Fruit fly (Drosophila melanogaster) whole organism, embryonic: ENCODE results near the gene CG31952.

ENCODE experiments used
- Abd-B ChIP-seq: fragments of 200-800 bp; sonication (Bioruptor generic); optimal IDR thresholded peaks from 2 replicates; lab custom pipeline; 2018; ENCODE audit warnings: missing biosample characterization, mild to moderate bottlenecking, missing genetic modification characterization, moderate library complexity
- Aef1 ChIP-seq: fragments of 200-800 bp; sonication (Bioruptor generic); IDR thresholded peaks from 3 replicates; pipeline ENCODE4 v1.3.6; 2022; ENCODE audit warnings: missing biosample characterization, missing genetic modification characterization
- CG10366 ChIP-seq: fragments of 200-800 bp; sonication (Bioruptor generic); IDR thresholded peaks from 2 replicates; pipeline ENCODE4 v1.3.6; 2022; ENCODE audit warnings: missing biosample characterization, missing genetic modification characterization
- CG10431 ChIP-seq: fragments of 200-800 bp; sonication (Bioruptor generic); optimal IDR thresholded peaks from 3 replicates; lab custom pipeline; 2018; ENCODE audit warnings: missing biosample characterization, mild to moderate bottlenecking, missing genetic modification characterization
- CG11504 ChIP-seq: fragments of 200-800 bp; sonication (Bioruptor generic); optimal IDR thresholded peaks from 3 replicates; lab custom pipeline; 2019; ENCODE audit warnings: missing biosample characterization, mild to moderate bottlenecking, missing genetic modification characterization, moderate library complexity
- CG12219 ChIP-seq: fragments of 200-800 bp; sonication (Bioruptor generic); optimal IDR thresholded peaks from 3 replicates; lab custom pipeline; 2018; ENCODE audit warnings: missing biosample characterization, mild to moderate bottlenecking, missing genetic modification characterization
- CG12659 ChIP-seq: fragments of 200-800 bp; sonication (Bioruptor generic); optimal IDR thresholded peaks from 3 replicates; lab custom pipeline; 2017; ENCODE audit warnings: mild to moderate bottlenecking, missing biosample characterization, missing genetic modification reagents, missing genetic modification characterization
- CG13287 ChIP-seq: fragments of 200-800 bp; sonication (Bioruptor generic); IDR thresholded peaks from 2 replicates; pipeline ENCODE4 v1.3.6; 2022; ENCODE audit warnings: missing biosample characterization, missing genetic modification characterization; ENCODE audit not compliant: partially characterized antibody
- CG13424 ChIP-seq: fragments of 200-800 bp; sonication (Bioruptor generic); optimal IDR thresholded peaks from 2 replicates; lab custom pipeline; 2019; ENCODE audit warnings: missing biosample characterization, mild to moderate bottlenecking, missing genetic modification characterization, moderate library complexity
- CG15479 ChIP-seq: fragments of 200-800 bp; sonication (Bioruptor generic); optimal IDR thresholded peaks from 3 replicates; lab custom pipeline; 2019; ENCODE audit warnings: missing biosample characterization, mild to moderate bottlenecking, missing genetic modification characterization, moderate library complexity
- CG15696 ChIP-seq: fragments of 200-800 bp; sonication (Bioruptor generic); optimal IDR thresholded peaks from 2 replicates; lab custom pipeline; 2019; ENCODE audit warnings: missing biosample characterization, mild to moderate bottlenecking, missing genetic modification characterization, moderate library complexity
- CG1647 ChIP-seq: fragments of 200-800 bp; sonication (Bioruptor generic); optimal IDR thresholded peaks from 3 replicates; lab custom pipeline; 2016; ENCODE audit warnings: missing biosample characterization, missing genetic modification characterization
- CG17361 ChIP-seq: fragments of 200-800 bp; sonication (Bioruptor generic); IDR thresholded peaks from 3 replicates; pipeline ENCODE4 v1.3.6; 2022; ENCODE audit warnings: missing biosample characterization, missing genetic modification characterization
- CG17612 ChIP-seq: fragments of 200-800 bp; sonication (Bioruptor generic); IDR thresholded peaks from 2 replicates; pipeline ENCODE4 v1.3.6; 2022; ENCODE audit warnings: missing biosample characterization, missing genetic modification characterization
- CG17802 ChIP-seq: fragments of 200-800 bp; sonication (Bioruptor generic); optimal IDR thresholded peaks from 2 replicates; lab custom pipeline; 2018; ENCODE audit warnings: missing biosample characterization, mild to moderate bottlenecking, missing genetic modification characterization, moderate library complexity
- CG17829 ChIP-seq: fragments of 200-800 bp; optimal IDR thresholded peaks from 2 replicates; lab custom pipeline; 2019; ENCODE audit warnings: missing biosample characterization, mild to moderate bottlenecking, missing genetic modification characterization, moderate library complexity
- CG1792 ChIP-seq: fragments of 200-800 bp; sonication (Bioruptor generic); optimal IDR thresholded peaks from 2 replicates; lab custom pipeline; 2016; ENCODE audit warnings: missing biosample characterization, missing genetic modification characterization
- CG2199 ChIP-seq: fragments of 200-800 bp; sonication (Bioruptor generic); IDR thresholded peaks from 3 replicates; pipeline ENCODE4 v1.3.6; 2022; ENCODE audit warnings: missing biosample characterization, missing genetic modification characterization
- CG2889 ChIP-seq: fragments of 200-800 bp; sonication (Bioruptor generic); IDR thresholded peaks from 3 replicates; pipeline ENCODE4 v1.3.6; 2022; ENCODE audit warnings: missing biosample characterization, missing genetic modification characterization
- CG42726 ChIP-seq: fragments of 200-800 bp; sonication (Bioruptor generic); IDR thresholded peaks from 2 replicates; pipeline ENCODE4 v1.3.6; 2022; ENCODE audit warnings: missing biosample characterization, missing genetic modification characterization; ENCODE audit not compliant: partially characterized antibody
- CG4282 ChIP-seq: fragments of 200-800 bp; sonication (Bioruptor generic); optimal IDR thresholded peaks from 2 replicates; lab custom pipeline; 2016; ENCODE audit warnings: missing biosample characterization, missing genetic modification characterization
- CG6813 ChIP-seq: fragments of 200-800 bp; sonication (Bioruptor generic); optimal IDR thresholded peaks from 2 replicates; lab custom pipeline; 2017; ENCODE audit warnings: missing biosample characterization, missing genetic modification characterization, mild to moderate bottlenecking, moderate library complexity, missing genetic modification reagents
- CG8478 ChIP-seq: fragments of >200 bp; optimal IDR thresholded peaks from 2 replicates; lab custom pipeline; 2018
- D19A ChIP-seq: fragments of 200-800 bp; optimal IDR thresholded peaks from 3 replicates; lab custom pipeline; 2019; ENCODE audit warnings: missing biosample characterization, mild to moderate bottlenecking, missing genetic modification characterization, moderate library complexity
- Doc3 ChIP-seq: fragments of 200-800 bp; sonication (Bioruptor generic); IDR thresholded peaks from 3 replicates; pipeline ENCODE4 v1.3.6; 2022; ENCODE audit warnings: missing biosample characterization, missing genetic modification characterization; ENCODE audit not compliant: partially characterized antibody
- Jarid2 ChIP-seq: fragments of 200-800 bp; sonication (Bioruptor generic); optimal IDR thresholded peaks from 3 replicates; lab custom pipeline; 2017; ENCODE audit warnings: mild to moderate bottlenecking, missing biosample characterization, missing genetic modification reagents, missing genetic modification characterization
- Med ChIP-seq: fragments of 200-800 bp; sonication (Bioruptor generic); peaks from one replicate; lab custom pipeline; 2016; ENCODE audit warnings: missing biosample characterization, missing genetic modification characterization, mild to moderate bottlenecking, inconsistent platforms, moderate library complexity
- NC2β ChIP-seq: fragments of 200-800 bp; sonication (Bioruptor generic); optimal IDR thresholded peaks from 2 replicates; lab custom pipeline; 2016; ENCODE audit warnings: missing biosample characterization, missing genetic modification characterization
- Ssrp ChIP-seq: fragments of 200-800 bp; sonication (Bioruptor generic); optimal IDR thresholded peaks from 2 replicates; lab custom pipeline; 2018; ENCODE audit warnings: missing biosample characterization, mild to moderate bottlenecking, missing genetic modification characterization, moderate library complexity
- ato ChIP-seq: fragments of 200-800 bp; sonication (Bioruptor generic); IDR thresholded peaks from 2 replicates; pipeline ENCODE4 v1.3.6; 2022; ENCODE audit warnings: missing biosample characterization, missing genetic modification characterization; ENCODE audit not compliant: partially characterized antibody
- bbx ChIP-seq: fragments of 200-800 bp; sonication (Bioruptor generic); IDR thresholded peaks from 2 replicates; pipeline ENCODE4 v1.3.6; 2022; ENCODE audit warnings: missing biosample characterization, missing genetic modification characterization; ENCODE audit not compliant: partially characterized antibody
- crc ChIP-seq: fragments of 200-800 bp; sonication (Bioruptor generic); optimal IDR thresholded peaks from 2 replicates; lab custom pipeline; 2016; ENCODE audit warnings: missing biosample characterization, missing genetic modification characterization
- croc ChIP-seq: fragments of 200-800 bp; sonication (Bioruptor generic); conservative IDR thresholded peaks from 3 replicates; pipeline ENCODE4 v1.3.6; 2022; ENCODE audit warnings: missing biosample characterization, missing genetic modification characterization
- dmrt11E ChIP-seq: fragments of 200-800 bp; sonication (Bioruptor generic); optimal IDR thresholded peaks from 3 replicates; lab custom pipeline; 2018; ENCODE audit warnings: missing biosample characterization, mild to moderate bottlenecking, missing genetic modification characterization, moderate library complexity
- dmrt99B ChIP-seq: fragments of 200-800 bp; sonication (Bioruptor generic); optimal IDR thresholded peaks from 2 replicates; lab custom pipeline; 2018; ENCODE audit warnings: missing biosample characterization, mild to moderate bottlenecking, missing genetic modification characterization, moderate library complexity
- h ChIP-seq: fragments of >200 bp; optimal IDR thresholded peaks from 2 replicates; lab custom pipeline; 2017
- insv ChIP-seq, 2 experiments: fragments of 200-800 bp; sonication (Bioruptor generic); optimal IDR thresholded peaks; 3 replicates each; lab custom pipeline; 2016 to 2018; ENCODE audit warnings: missing biosample characterization in 2 of 2, missing genetic modification characterization in 2 of 2
- jumu ChIP-seq: fragments of 200-800 bp; sonication (Bioruptor generic); optimal IDR thresholded peaks from 3 replicates; lab custom pipeline; 2016; ENCODE audit warnings: missing biosample characterization, missing genetic modification characterization
- kni ChIP-seq: fragments of 200-800 bp; sonication (Bioruptor generic); optimal IDR thresholded peaks from 3 replicates; lab custom pipeline; 2017; ENCODE audit warnings: mild to moderate bottlenecking, missing biosample characterization, missing genetic modification reagents, missing genetic modification characterization
- pros ChIP-seq: fragments of 200-800 bp; sonication (Bioruptor generic); optimal IDR thresholded peaks from 3 replicates; lab custom pipeline; 2019; ENCODE audit warnings: missing biosample characterization, mild to moderate bottlenecking, missing genetic modification characterization, moderate library complexity
- pum ChIP-seq: fragments of 200-800 bp; sonication (Bioruptor generic); optimal IDR thresholded peaks from 2 replicates; lab custom pipeline; 2016; ENCODE audit warnings: missing biosample characterization, missing genetic modification characterization
- repo ChIP-seq: fragments of 200-800 bp; sonication (Bioruptor generic); optimal IDR thresholded peaks from 2 replicates; lab custom pipeline; 2016; ENCODE audit warnings: missing biosample characterization, missing genetic modification characterization
- stwl ChIP-seq: fragments of 200-800 bp; sonication (Bioruptor generic); optimal IDR thresholded peaks from 3 replicates; lab custom pipeline; 2018; ENCODE audit warnings: missing biosample characterization, mild to moderate bottlenecking, missing genetic modification characterization, moderate library complexity
- tio ChIP-seq: fragments of 200-800 bp; sonication (Bioruptor generic); optimal IDR thresholded peaks from 2 replicates; lab custom pipeline; 2017; ENCODE audit warnings: missing biosample characterization, missing genetic modification characterization, inconsistent platforms
- tna ChIP-seq: fragments of 200-800 bp; sonication (Bioruptor generic); IDR thresholded peaks from 2 replicates; pipeline ENCODE4 v1.3.6; 2022; ENCODE audit warnings: missing biosample characterization, missing genetic modification characterization; ENCODE audit not compliant: partially characterized antibody
- trh ChIP-seq: fragments of 200-800 bp; sonication (Bioruptor generic); optimal IDR thresholded peaks from 2 replicates; lab custom pipeline; 2016; ENCODE audit warnings: missing biosample characterization, missing genetic modification characterization
- ttk ChIP-seq: fragments of 200-800 bp; sonication (Bioruptor generic); IDR thresholded peaks from 2 replicates; pipeline ENCODE4 v2.1.2; 2022; ENCODE audit warnings: missing biosample characterization, missing genetic modification characterization
- unpg ChIP-seq: fragments of 200-800 bp; sonication (Bioruptor generic); optimal IDR thresholded peaks from 3 replicates; lab custom pipeline; 2018; ENCODE audit warnings: missing biosample characterization, mild to moderate bottlenecking, missing genetic modification characterization, moderate library complexity
- usp ChIP-seq: fragments of >200 bp; optimal IDR thresholded peaks from 2 replicates; lab custom pipeline; 2017; ENCODE audit warnings: missing biosample characterization, missing genetic modification characterization
- vvl ChIP-seq: fragments of 200-800 bp; sonication (Bioruptor generic); IDR thresholded peaks from 2 replicates; pipeline ENCODE4 v1.3.6; 2022; ENCODE audit warnings: missing biosample characterization, missing genetic modification characterization
- zen2 ChIP-seq: fragments of 200-800 bp; sonication (Bioruptor generic); IDR thresholded peaks from 3 replicates; pipeline ENCODE4 v1.3.6; 2022; ENCODE audit warnings: missing biosample characterization, missing genetic modification characterization; ENCODE audit not compliant: partially characterized antibody

The CG31952 gene

dm6 chr2L:3437068-3437467, 20.6 kb downstream of the CG31952 start (continued):
- TF ChIP-seq jumu (GFP tag; lab: Kevin White, UChicago), result no peak
- TF ChIP-seq CG6813 (GFP tag; lab: Kevin White, UChicago), result peak; percentile 49
- TF ChIP-seq CG1647 (GFP tag; lab: Kevin White, UChicago), result no peak
- TF ChIP-seq vvl, result peak; percentile 85
- no peak for TF ChIP-seq kni (GFP tag; lab: Kevin White, UChicago)
- no peak for TF ChIP-seq CG2199 (GFP tag; lab: Robert Waterston, UW)
- TF ChIP-seq CG1792, result no peak
- TF ChIP-seq CG15696 (tag; lab: Kevin White, UChicago), result peak; percentile 53
- TF ChIP-seq CG10366 (GFP tag; lab: Robert Waterston, UW), result peak; percentile 59
- TF ChIP-seq bbx (GFP tag; lab: Robert Waterston, UW), result no peak
- no peak for TF ChIP-seq NC2β (GFP tag; lab: Kevin White, UChicago)
- TF ChIP-seq CG4282 (GFP tag; lab: Kevin White, UChicago), result no peak
- TF ChIP-seq CG2889 (GFP tag; lab: Robert Waterston, UW), result no peak
- no peak for TF ChIP-seq Abd-B
- TF ChIP-seq CG8478 (lab: Kevin White, UChicago), result no peak
- peak; percentile 84 for TF ChIP-seq Med (GFP tag; lab: Kevin White, UChicago)
- TF ChIP-seq CG17361 (GFP tag; lab: Robert Waterston, UW), result peak; percentile 31; the same call in 1 of the 3 replicates
- TF ChIP-seq insv (GFP tag; optimal IDR thresholded peaks at IDR 0.05; lab: Kevin White, UChicago), result no peak
- no peak for TF ChIP-seq usp (GFP tag; lab: Kevin White, UChicago)
- no peak for TF ChIP-seq CG15479 (GFP tag; lab: Kevin White, UChicago)
- peak; percentile 77 for TF ChIP-seq CG11504 (tag; lab: Kevin White, UChicago)
- TF ChIP-seq repo (GFP tag; lab: Kevin White, UChicago), result no peak
- no peak for TF ChIP-seq Aef1 (GFP tag; lab: Robert Waterston, UW)
- no peak for TF ChIP-seq stwl (tag; lab: Kevin White, UChicago)
- TF ChIP-seq pros, result no peak
- TF ChIP-seq CG17612 (GFP tag; lab: Robert Waterston, UW), result no peak
- TF ChIP-seq Doc3 (GFP tag; lab: Robert Waterston, UW), result no peak
- peak; percentile 71 for TF ChIP-seq CG13424 (tag; lab: Kevin White, UChicago)
- TF ChIP-seq CG10431 (GFP tag; lab: Kevin White, UChicago), result no peak
- TF ChIP-seq ato (GFP tag; lab: Robert Waterston, UW), result no peak
- TF ChIP-seq pum (GFP tag; lab: Kevin White, UChicago), result peak; percentile 14
- TF ChIP-seq CG12659, result peak; percentile 35
- no peak for TF ChIP-seq CG42726 (GFP tag; lab: Robert Waterston, UW)
- no peak for TF ChIP-seq tio (GFP tag; lab: Kevin White, UChicago)
- TF ChIP-seq h (lab: Kevin White, UChicago), result no peak
- no peak for TF ChIP-seq CG17802 (tag; lab: Kevin White, UChicago)
- TF ChIP-seq Jarid2 (GFP tag; lab: Kevin White, UChicago), result no peak
- peak; percentile 85 for TF ChIP-seq dmrt99B (tag; lab: Kevin White, UChicago)
- peak; percentile 71 for TF ChIP-seq CG17829 (tag; lab: Kevin White, UChicago)
- TF ChIP-seq D19A (tag; lab: Kevin White, UChicago), result peak; percentile 31
- no peak for TF ChIP-seq zen2
- TF ChIP-seq tna (GFP tag; lab: Robert Waterston, UW), result no peak
- TF ChIP-seq Ssrp (tag; lab: Kevin White, UChicago), result peak; percentile 25
- TF ChIP-seq croc (GFP tag; lab: Robert Waterston, UW), result no peak
- no peak for TF ChIP-seq CG13287
- TF ChIP-seq CG12219 (GFP tag; lab: Kevin White, UChicago), result peak; percentile 56
- 0 out of 2 replicates have a peak, but pooled peaks have one; percentile 41 for TF ChIP-seq ttk
- peak; percentile 73 for TF ChIP-seq unpg
- TF ChIP-seq dmrt11E, result peak; percentile 34
- no peak for TF ChIP-seq crc (GFP tag; lab: Kevin White, UChicago)
- TF ChIP-seq trh (GFP tag; lab: Kevin White, UChicago), result no peak
